Worm (Caenorhabditis elegans) whole organism, L3 larva: ENCODE results near the gene ZK1236.1.

Experiments
- R02D3.7 ChIP-seq: fragments of 150-350 bp; optimal IDR thresholded peaks from 2 replicates; lab custom pipeline; 2014; ENCODE audit warnings: missing biosample characterization, missing genetic modification characterization
- ZK546.5 ChIP-seq: sonication (generic microtip); optimal IDR thresholded peaks from 2 replicates; lab custom pipeline; 2017; ENCODE audit warnings: missing biosample characterization, missing genetic modification characterization
- ceh-16 ChIP-seq: sonication (generic microtip); optimal IDR thresholded peaks from 2 replicates; lab custom pipeline; 2017; ENCODE audit warnings: missing biosample characterization, missing genetic modification characterization
- ceh-28 ChIP-seq: fragments of 150-350 bp; optimal IDR thresholded peaks from 2 replicates; lab custom pipeline; 2014; ENCODE audit warnings: missing biosample characterization, missing genetic modification reagents, missing genetic modification characterization
- ceh-82 ChIP-seq: fragments of 150-350 bp; optimal IDR thresholded peaks from 2 replicates; lab custom pipeline; 2014; ENCODE audit warnings: missing biosample characterization, missing genetic modification characterization
- daf-12 ChIP-seq: fragments of 150-350 bp; optimal IDR thresholded peaks from 2 replicates; lab custom pipeline; 2014; ENCODE audit warnings: missing biosample characterization, missing genetic modification reagents, missing genetic modification characterization
- egl-27 ChIP-seq: sonication (generic microtip); optimal IDR thresholded peaks from 4 replicates; lab custom pipeline; 2017; ENCODE audit warnings: missing biosample characterization, missing genetic modification reagents, missing genetic modification characterization
- egl-5 ChIP-seq: fragments of 150-350 bp; optimal IDR thresholded peaks from 2 replicates; lab custom pipeline; 2017; ENCODE audit warnings: missing biosample characterization, missing genetic modification reagents, missing genetic modification characterization, inconsistent platforms
- elt-1 ChIP-seq: fragments of 150-350 bp; optimal IDR thresholded peaks from 2 replicates; lab custom pipeline; 2014; ENCODE audit warnings: missing biosample characterization, missing genetic modification characterization
- elt-2 ChIP-seq: sonication (generic microtip); optimal IDR thresholded peaks from 2 replicates; lab custom pipeline; 2016; ENCODE audit warnings: missing genetic modification reagents, mild to moderate bottlenecking, missing genetic modification characterization, missing compliant biosample characterization
- elt-3 ChIP-seq, 3 experiments: fragments of 150-350 bp in 1 of 3; sonication (generic microtip) in 2 of 3; optimal IDR thresholded peaks; 2 replicates in 2 of 3; 4 replicates in 1 of 3; lab custom pipeline; 2014 to 2017; ENCODE audit warnings: missing biosample characterization in 3 of 3, missing genetic modification characterization in 3 of 3
- fkh-2 ChIP-seq: fragments of 150-350 bp; optimal IDR thresholded peaks from 2 replicates; lab custom pipeline; 2014; ENCODE audit warnings: missing biosample characterization, missing genetic modification reagents, missing genetic modification characterization
- fos-1 ChIP-seq: fragments of 150-350 bp; optimal IDR thresholded peaks from 2 replicates; lab custom pipeline; 2014; ENCODE audit warnings: missing biosample characterization, missing genetic modification characterization
- hmg-11 ChIP-seq: sonication (generic microtip); optimal IDR thresholded peaks from 2 replicates; lab custom pipeline; 2016; ENCODE audit warnings: missing genetic modification characterization, missing compliant biosample characterization
- jun-1 ChIP-seq: fragments of 150-350 bp; optimal IDR thresholded peaks from 2 replicates; lab custom pipeline; 2014; ENCODE audit warnings: missing biosample characterization, missing genetic modification reagents, missing genetic modification characterization
- lin-15B ChIP-seq: fragments of 150-350 bp; optimal IDR thresholded peaks from 2 replicates; lab custom pipeline; 2014; ENCODE audit warnings: missing biosample characterization, missing genetic modification characterization
- lin-39 ChIP-seq: fragments of 150-350 bp; optimal IDR thresholded peaks from 2 replicates; lab custom pipeline; 2018; ENCODE audit warnings: missing biosample characterization, missing genetic modification reagents, missing genetic modification characterization
- lsy-12 ChIP-seq: sonication (generic microtip); optimal IDR thresholded peaks from 2 replicates; lab custom pipeline; 2016; ENCODE audit warnings: mild to moderate bottlenecking, missing genetic modification characterization, missing compliant biosample characterization
- mdl-1 ChIP-seq: fragments of 150-350 bp; optimal IDR thresholded peaks from 2 replicates; lab custom pipeline; 2014; ENCODE audit warnings: missing biosample characterization, missing genetic modification characterization
- nfya-1 ChIP-seq: sonication (generic microtip); optimal IDR thresholded peaks from 2 replicates; lab custom pipeline; 2017; ENCODE audit warnings: missing genetic modification characterization, mild to moderate bottlenecking, missing compliant biosample characterization, antibody characterized with exemption, moderate library complexity; ENCODE audit not compliant: insufficient read depth
- nhr-11 ChIP-seq: fragments of 150-350 bp; optimal IDR thresholded peaks from 2 replicates; lab custom pipeline; 2014; ENCODE audit warnings: missing biosample characterization, missing genetic modification characterization
- nhr-12 ChIP-seq: fragments of 150-350 bp; optimal IDR thresholded peaks from 2 replicates; lab custom pipeline; 2014; ENCODE audit warnings: missing biosample characterization, missing genetic modification characterization
- nhr-237 ChIP-seq: fragments of 150-350 bp; optimal IDR thresholded peaks from 2 replicates; lab custom pipeline; 2014; ENCODE audit warnings: missing biosample characterization, missing genetic modification characterization
- nhr-25 ChIP-seq: sonication (generic microtip); optimal IDR thresholded peaks from 2 replicates; lab custom pipeline; 2017; ENCODE audit warnings: missing biosample characterization, missing genetic modification characterization
- nhr-28 ChIP-seq: fragments of 150-350 bp; optimal IDR thresholded peaks from 2 replicates; lab custom pipeline; 2014; ENCODE audit warnings: missing biosample characterization, missing genetic modification characterization
- nhr-43 ChIP-seq: sonication (generic microtip); optimal IDR thresholded peaks from 2 replicates; lab custom pipeline; 2016; ENCODE audit warnings: mild to moderate bottlenecking, missing genetic modification characterization, missing compliant biosample characterization; ENCODE audit not compliant: poor library complexity, severe bottlenecking
- nhr-67 ChIP-seq: fragments of 150-350 bp; optimal IDR thresholded peaks from 2 replicates; lab custom pipeline; 2014; ENCODE audit warnings: missing biosample characterization, missing genetic modification characterization
- nhr-76 ChIP-seq: fragments of 150-350 bp; sonication (generic microtip); optimal IDR thresholded peaks from 5 replicates; lab custom pipeline; 2014; ENCODE audit warnings: missing biosample characterization, missing genetic modification characterization
- nhr-77 ChIP-seq: fragments of 150-350 bp; optimal IDR thresholded peaks from 2 replicates; lab custom pipeline; 2014; ENCODE audit warnings: missing biosample characterization, missing genetic modification characterization
- pha-4 ChIP-seq: fragments of 150-350 bp; optimal IDR thresholded peaks from 2 replicates; lab custom pipeline; 2014; ENCODE audit warnings: missing biosample characterization, missing genetic modification reagents, missing genetic modification characterization
- pqm-1 ChIP-seq: fragments of 150-350 bp; optimal IDR thresholded peaks from 2 replicates; lab custom pipeline; 2017; ENCODE audit warnings: missing biosample characterization, missing genetic modification characterization, inconsistent platforms
- skn-1 ChIP-seq: fragments of 150-350 bp; optimal IDR thresholded peaks from 2 replicates; lab custom pipeline; 2014; ENCODE audit warnings: missing biosample characterization, missing genetic modification characterization
- snpc-4 ChIP-seq: fragments of 150-350 bp; optimal IDR thresholded peaks from 2 replicates; lab custom pipeline; 2014; ENCODE audit warnings: missing biosample characterization, missing genetic modification characterization
- unc-39 ChIP-seq: sonication (generic microtip); optimal IDR thresholded peaks from 4 replicates; lab custom pipeline; 2017; ENCODE audit warnings: missing biosample characterization, missing genetic modification characterization
- unc-62 ChIP-seq: fragments of 150-350 bp; sonication (generic microtip); optimal IDR thresholded peaks from 4 replicates; lab custom pipeline; 2014; ENCODE audit warnings: missing biosample characterization, missing genetic modification reagents, missing genetic modification characterization
- zag-1 ChIP-seq: fragments of 150-350 bp; optimal IDR thresholded peaks from 2 replicates; lab custom pipeline; 2014; ENCODE audit warnings: missing biosample characterization, missing genetic modification characterization

ZK1236.1 gene

DNA sequence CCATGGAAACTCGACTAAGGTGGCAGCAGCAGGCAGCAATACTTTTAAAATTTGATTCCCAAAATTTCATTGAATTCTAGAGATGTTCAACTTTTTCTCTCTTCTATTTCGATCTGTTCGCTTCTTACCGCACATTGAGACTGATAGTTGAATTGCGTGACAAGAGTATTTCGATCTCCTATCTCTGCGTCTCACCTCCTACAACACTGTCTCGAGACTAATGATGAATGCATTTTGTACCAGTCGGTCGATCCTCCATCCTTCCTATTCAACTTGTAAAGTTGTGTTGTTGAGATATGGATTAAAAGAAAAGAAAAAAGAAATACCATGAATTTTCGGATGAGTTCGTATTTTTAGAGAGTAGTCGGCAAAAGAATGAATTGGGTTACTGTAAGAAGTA lies 22.1 kb downstream of the ZK1236.1 start:
- TF ChIP-seq ceh-28 (tag; lab: Kevin White, UChicago) (no peak), ZK546.5 (tag; lab: Kevin White, UChicago) (no peak), nhr-12 (tag; lab: Kevin White, UChicago) (no peak), hmg-11 (tag; lab: Kevin White, UChicago) (no peak), lin-39 (peak; percentile 52), nhr-25 (no peak)

DNA sequence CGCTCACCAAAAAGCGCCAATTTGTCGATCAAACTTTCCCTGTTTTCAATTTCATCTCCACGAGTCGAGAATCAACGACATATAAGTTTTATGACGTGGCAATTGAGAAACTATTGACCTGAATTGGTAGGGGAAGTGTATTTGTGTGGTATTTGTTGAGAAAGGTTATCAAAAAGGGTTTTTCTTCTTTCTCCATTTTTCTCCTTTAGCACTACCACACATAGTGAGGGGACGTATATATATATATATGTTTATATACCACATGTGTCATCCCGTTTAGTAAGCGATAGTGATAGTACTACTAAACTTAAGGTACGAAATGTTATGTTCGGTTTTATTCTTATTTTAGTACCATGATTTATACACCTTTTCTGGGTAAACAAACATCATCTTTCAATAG lies 28.5 kb downstream of the ZK1236.1 start:
- TF ChIP-seq elt-2 (no peak), nhr-67 (tag; lab: Kevin White, UChicago) (no peak), jun-1 (tag; lab: Kevin White, UChicago) (no peak), skn-1 (no peak), ceh-16 (tag; lab: Kevin White, UChicago) (no peak), snpc-4 (tag; lab: Kevin White, UChicago) (no peak), egl-27 (tag; lab: Kevin White, UChicago) (no peak), lsy-12 (tag; lab: Kevin White, UChicago) (no peak), mdl-1 (tag; lab: Kevin White, UChicago) (no peak), fkh-2 (tag; lab: Kevin White, UChicago) (no peak), nhr-11 (tag; lab: Kevin White, UChicago) (no peak), nhr-77 (no peak), unc-39 (tag; lab: Kevin White, UChicago) (no peak), unc-62 (GFP tag; lab: Kevin White, UChicago) (no peak)

DNA sequence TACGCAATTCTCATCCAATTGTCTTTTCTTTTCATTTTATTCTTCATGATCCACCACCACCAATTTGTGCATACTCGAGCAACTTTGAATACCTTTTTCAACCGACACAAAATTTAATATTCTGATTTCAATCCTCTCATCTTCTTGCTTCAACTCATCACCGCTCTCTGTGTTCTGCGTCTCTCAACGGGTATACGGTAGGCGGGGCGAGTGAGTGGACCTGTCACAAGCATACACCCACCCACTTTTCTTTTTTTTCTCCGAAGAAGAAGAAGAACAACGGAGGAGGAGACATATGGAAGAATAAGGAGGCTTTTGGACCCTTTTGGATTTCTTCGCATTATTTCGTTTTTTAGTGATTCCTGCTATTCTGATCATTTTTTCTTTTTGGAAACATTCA lies 32.3 kb downstream of the ZK1236.1 start:
- TF ChIP-seq ceh-28 (tag; lab: Kevin White, UChicago) (no peak), nfya-1 (tag; lab: Kevin White, UChicago) (peak; percentile 99)

ce11 chrIII:8466735-8467134 lies 37.6 kb downstream of the ZK1236.1 start, which contains the start of gene mig-39:
mig-39 (plus strand) TSS chrIII:8467035.
- no peak for TF ChIP-seq ZK546.5 (tag; lab: Kevin White, UChicago)
- TF ChIP-seq nhr-11 (tag; lab: Kevin White, UChicago), result no peak
- TF ChIP-seq fkh-2 (tag; lab: Kevin White, UChicago), result no peak
- no peak for TF ChIP-seq elt-1
- no peak for TF ChIP-seq pqm-1 (tag; lab: Kevin White, UChicago)
- no peak for TF ChIP-seq nhr-237 (tag; lab: Kevin White, UChicago)
- TF ChIP-seq elt-2, result no peak
- no peak for TF ChIP-seq nhr-28 (tag; lab: Kevin White, UChicago)
- no peak for TF ChIP-seq ceh-16 (tag; lab: Kevin White, UChicago)
- TF ChIP-seq unc-62 (GFP tag; lab: Kevin White, UChicago), result no peak
- no peak for TF ChIP-seq unc-39 (tag; lab: Kevin White, UChicago)
- TF ChIP-seq zag-1 (tag; lab: Kevin White, UChicago), result no peak
- no peak for TF ChIP-seq lin-15B (tag; lab: Kevin White, UChicago)
- no peak for TF ChIP-seq elt-3 (tag; optimal IDR thresholded peaks at IDR 0.05; lab: Kevin White, UChicago)
- TF ChIP-seq nhr-76 (tag; lab: Kevin White, UChicago), result no peak

DNA sequence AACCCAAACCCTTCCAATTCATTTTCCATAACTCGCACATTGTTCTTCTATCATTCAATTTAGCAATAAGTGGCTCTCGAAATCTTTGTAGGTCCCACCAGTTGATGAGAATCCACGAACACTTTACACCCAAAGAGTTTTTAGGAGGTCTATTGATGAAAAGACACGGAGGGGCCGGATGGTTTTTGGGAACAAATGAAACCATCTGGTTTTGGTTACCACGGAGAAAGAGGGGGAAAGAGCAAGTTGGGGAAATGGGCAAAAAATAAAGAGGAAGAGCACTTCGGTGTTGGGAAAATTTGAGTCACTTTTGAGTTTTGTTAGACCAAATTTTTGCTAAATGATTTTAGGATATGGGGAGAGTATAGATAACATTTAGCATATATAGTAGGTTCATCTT lies 38.4 kb downstream of the ZK1236.1 start:
- TF ChIP-seq pqm-1 (tag; lab: Kevin White, UChicago) (no peak), nhr-28 (tag; lab: Kevin White, UChicago) (no peak), egl-5 (no peak), daf-12 (tag; lab: Kevin White, UChicago) (no peak), skn-1 (no peak), pha-4 (tag; lab: Kevin White, UChicago) (no peak), fos-1 (tag; lab: Kevin White, UChicago) (no peak), nhr-76 (tag; lab: Kevin White, UChicago) (no peak), R02D3.7 (tag; lab: Kevin White, UChicago) (no peak), unc-62 (GFP tag; lab: Kevin White, UChicago) (no peak), jun-1 (tag; lab: Kevin White, UChicago) (no peak), nhr-43 (tag; lab: Kevin White, UChicago) (no peak), ceh-82 (tag; lab: Kevin White, UChicago) (no peak)
